Fruit fly (Drosophila melanogaster) whole organism, embryonic: ENCODE results near the gene CG31687.

Experiments used
- ATbp ChIP-seq: fragments of 200-800 bp; sonication (Bioruptor generic); optimal IDR thresholded peaks from 2 replicates; lab custom pipeline; 2017; ENCODE audit warnings: missing biosample characterization, mild to moderate bottlenecking, missing genetic modification characterization, missing genetic modification reagents
- Awh ChIP-seq: fragments of 200-800 bp; sonication (Bioruptor generic); IDR thresholded peaks from 2 replicates; pipeline ENCODE4, ENCODE4 v1.3.6; 2022; ENCODE audit warnings: missing biosample characterization, missing genetic modification characterization
- CG10321 ChIP-seq: fragments of 200-800 bp; sonication (Bioruptor generic); IDR thresholded peaks from 2 replicates; pipeline ENCODE4 v1.3.6; 2022; ENCODE audit warnings: missing biosample characterization, missing genetic modification characterization
- CG11398 ChIP-seq: fragments of 200-800 bp; sonication (Bioruptor generic); optimal IDR thresholded peaks from 2 replicates; lab custom pipeline; 2016; ENCODE audit warnings: missing biosample characterization, missing genetic modification characterization
- CG14860 ChIP-seq: fragments of 200-800 bp; sonication (Bioruptor generic); IDR thresholded peaks from 3 replicates; pipeline ENCODE4 v1.3.6; 2022; ENCODE audit warnings: missing biosample characterization, missing genetic modification characterization; ENCODE audit not compliant: partially characterized antibody
- CG1602 ChIP-seq: fragments of 200-800 bp; sonication (Bioruptor generic); optimal IDR thresholded peaks from 3 replicates; lab custom pipeline; 2016; ENCODE audit warnings: missing biosample characterization, missing genetic modification characterization
- CG1647 ChIP-seq: fragments of 200-800 bp; sonication (Bioruptor generic); optimal IDR thresholded peaks from 3 replicates; lab custom pipeline; 2016; ENCODE audit warnings: missing biosample characterization, missing genetic modification characterization
- CG16813 ChIP-seq: fragments of 200-800 bp; sonication (Bioruptor generic); IDR thresholded peaks from 3 replicates; pipeline ENCODE4 v1.3.6; 2022; ENCODE audit warnings: missing biosample characterization, missing genetic modification characterization; ENCODE audit not compliant: partially characterized antibody
- CG16815 ChIP-seq: fragments of 200-800 bp; sonication (Bioruptor generic); optimal IDR thresholded peaks from 3 replicates; lab custom pipeline; 2017; ENCODE audit warnings: missing biosample characterization, mild to moderate bottlenecking, missing genetic modification characterization
- CG2712 ChIP-seq: fragments of 200-800 bp; optimal IDR thresholded peaks from 3 replicates; lab custom pipeline; 2019; ENCODE audit warnings: missing biosample characterization, mild to moderate bottlenecking, missing genetic modification characterization, moderate library complexity
- CG2875 ChIP-seq: fragments of 200-800 bp; sonication (Bioruptor generic); optimal IDR thresholded peaks from 2 replicates; lab custom pipeline; 2017; ENCODE audit warnings: missing biosample characterization, mild to moderate bottlenecking, missing genetic modification characterization, missing genetic modification reagents
- CG30020 ChIP-seq: fragments of 200-800 bp; optimal IDR thresholded peaks from 2 replicates; lab custom pipeline; 2019; ENCODE audit warnings: missing biosample characterization, mild to moderate bottlenecking, missing genetic modification characterization, moderate library complexity
- CG3726 ChIP-seq: fragments of 200-800 bp; sonication (Bioruptor generic); IDR thresholded peaks from 3 replicates; pipeline ENCODE4, ENCODE4 v1.3.6; 2022; ENCODE audit warnings: missing biosample characterization, missing genetic modification characterization
- CG4404 ChIP-seq: fragments of 200-800 bp; sonication (Bioruptor generic); IDR thresholded peaks from 2 replicates; pipeline ENCODE4 v1.3.6; 2022; ENCODE audit warnings: missing biosample characterization, missing genetic modification characterization
- CG4730 ChIP-seq: fragments of 200-800 bp; sonication (Bioruptor generic); IDR thresholded peaks from 2 replicates; pipeline ENCODE4 v1.3.6; 2022; ENCODE audit warnings: missing biosample characterization, missing genetic modification characterization
- CG6683 ChIP-seq: fragments of 200-800 bp; sonication (Bioruptor generic); optimal IDR thresholded peaks from 2 replicates; lab custom pipeline; 2017; ENCODE audit warnings: missing biosample characterization, mild to moderate bottlenecking, missing genetic modification characterization, missing genetic modification reagents
- CG6765 ChIP-seq: fragments of 200-800 bp; sonication (Bioruptor generic); optimal IDR thresholded peaks from 3 replicates; lab custom pipeline; 2017; ENCODE audit warnings: missing biosample characterization, mild to moderate bottlenecking, missing genetic modification characterization
- CG6854 ChIP-seq: fragments of 200-800 bp; sonication (Bioruptor generic); optimal IDR thresholded peaks from 3 replicates; lab custom pipeline; 2017; ENCODE audit warnings: missing biosample characterization, mild to moderate bottlenecking, missing genetic modification characterization
- CG7357 ChIP-seq: fragments of 200-800 bp; sonication (Bioruptor generic); IDR thresholded peaks from 3 replicates; pipeline ENCODE4 v1.3.6; 2022; ENCODE audit warnings: missing biosample characterization, missing genetic modification characterization
- CG8290 ChIP-seq, 3 experiments: fragments of 200-800 bp; sonication (Bioruptor generic); optimal IDR thresholded peaks; 2 replicates each; lab custom pipeline; 2016 to 2019; ENCODE audit warnings: missing biosample characterization in 3 of 3, missing genetic modification characterization in 3 of 3, mild to moderate bottlenecking in 2 of 3, moderate library complexity in 1 of 3
- Eip74EF ChIP-seq, 2 experiments: fragments of 200-800 bp in 1 of 2; fragments of >200 bp in 1 of 2; sonication (Bioruptor generic) in 1 of 2; optimal IDR thresholded peaks; 2 replicates each; lab custom pipeline; 2017 to 2019; ENCODE audit warnings: missing biosample characterization in 2 of 2, missing genetic modification characterization in 2 of 2, mild to moderate bottlenecking in 1 of 2, moderate library complexity in 1 of 2
- Elba2 ChIP-seq: fragments of 200-800 bp; sonication (Bioruptor generic); optimal IDR thresholded peaks from 3 replicates; lab custom pipeline; 2016; ENCODE audit warnings: missing biosample characterization, missing genetic modification characterization
- Ets65A ChIP-seq: fragments of 200-800 bp; sonication (Bioruptor generic); peaks from one replicate; lab custom pipeline; 2016; ENCODE audit warnings: missing biosample characterization, missing genetic modification characterization
- Fer3 ChIP-seq: fragments of 200-800 bp; sonication (Bioruptor generic); optimal IDR thresholded peaks from 2 replicates; lab custom pipeline; 2018; ENCODE audit warnings: missing biosample characterization, mild to moderate bottlenecking, missing genetic modification characterization, moderate library complexity
- H2.0 ChIP-seq: fragments of 200-800 bp; sonication (Bioruptor generic); IDR thresholded peaks from 2 replicates; pipeline ENCODE4 v1.3.6; 2022; ENCODE audit warnings: missing biosample characterization, missing genetic modification characterization
- Hmx ChIP-seq: fragments of 200-800 bp; sonication (Bioruptor generic); optimal IDR thresholded peaks from 2 replicates; lab custom pipeline; 2016; ENCODE audit warnings: missing biosample characterization, missing genetic modification characterization
- Hr39 ChIP-seq: fragments of >200 bp; optimal IDR thresholded peaks from 2 replicates; lab custom pipeline; 2017
- MTF-1 ChIP-seq: fragments of 200-800 bp; sonication (Bioruptor generic); optimal IDR thresholded peaks from 2 replicates; lab custom pipeline; 2018; ENCODE audit warnings: missing biosample characterization, mild to moderate bottlenecking, missing genetic modification characterization, borderline replicate concordance
- Vsx1 ChIP-seq: fragments of 200-800 bp; sonication (Bioruptor generic); optimal IDR thresholded peaks from 2 replicates; lab custom pipeline; 2017; ENCODE audit warnings: missing biosample characterization, mild to moderate bottlenecking, missing genetic modification characterization, missing genetic modification reagents
- ap ChIP-seq: fragments of 200-800 bp; sonication (Bioruptor generic); IDR thresholded peaks from 2 replicates; pipeline ENCODE4 v1.3.6; 2022; ENCODE audit warnings: missing biosample characterization, missing genetic modification characterization
- ato ChIP-seq: fragments of 200-800 bp; sonication (Bioruptor generic); IDR thresholded peaks from 2 replicates; pipeline ENCODE4 v1.3.6; 2022; ENCODE audit warnings: missing biosample characterization, missing genetic modification characterization; ENCODE audit not compliant: partially characterized antibody
- az2 ChIP-seq: fragments of 200-800 bp; sonication (Bioruptor generic); optimal IDR thresholded peaks from 3 replicates; lab custom pipeline; 2016; ENCODE audit warnings: missing biosample characterization, missing genetic modification characterization
- bab2 ChIP-seq: fragments of 200-800 bp; sonication (Bioruptor generic); optimal IDR thresholded peaks from 2 replicates; lab custom pipeline; 2016; ENCODE audit warnings: missing biosample characterization, missing genetic modification characterization
- bowl ChIP-seq: fragments of 200-800 bp; sonication (Bioruptor generic); IDR thresholded peaks from 2 replicates; pipeline ENCODE4 v1.3.6; 2022; ENCODE audit warnings: missing biosample characterization, missing genetic modification characterization
- cas ChIP-seq: fragments of 200-800 bp; sonication (Bioruptor generic); IDR thresholded peaks from 2 replicates; pipeline ENCODE4 v1.3.6; 2022; ENCODE audit warnings: missing biosample characterization, missing genetic modification characterization
- ci ChIP-seq: fragments of 200-800 bp; sonication (Bioruptor generic); IDR thresholded peaks from 3 replicates; pipeline ENCODE4 v1.3.6; 2022; ENCODE audit warnings: missing biosample characterization, missing genetic modification characterization
- en ChIP-seq: fragments of 200-800 bp; sonication (Bioruptor generic); optimal IDR thresholded peaks from 2 replicates; lab custom pipeline; 2016; ENCODE audit warnings: missing biosample characterization, missing genetic modification characterization
- fd102C ChIP-seq: fragments of 200-800 bp; sonication (Bioruptor generic); optimal IDR thresholded peaks from 2 replicates; lab custom pipeline; 2018; ENCODE audit warnings: missing biosample characterization, mild to moderate bottlenecking, missing genetic modification characterization, moderate library complexity
- gt ChIP-seq: fragments of 200-800 bp; sonication (Bioruptor generic); IDR thresholded peaks from 2 replicates; pipeline ENCODE4 v1.3.6; 2022; ENCODE audit warnings: missing biosample characterization, missing genetic modification characterization
- lmd ChIP-seq: fragments of 200-800 bp; sonication (Bioruptor generic); IDR thresholded peaks from 2 replicates; pipeline ENCODE4 v1.3.6; 2022; ENCODE audit warnings: missing biosample characterization, missing genetic modification characterization
- pfk ChIP-seq: fragments of 200-800 bp; sonication (Bioruptor generic); optimal IDR thresholded peaks from 2 replicates; lab custom pipeline; 2018; ENCODE audit warnings: missing biosample characterization, mild to moderate bottlenecking, missing genetic modification characterization, moderate library complexity
- psq ChIP-seq: fragments of 200-800 bp; sonication (Bioruptor generic); optimal IDR thresholded peaks from 2 replicates; lab custom pipeline; 2017; ENCODE audit warnings: missing biosample characterization, missing genetic modification characterization
- ranshi ChIP-seq: fragments of 200-800 bp; sonication (Bioruptor generic); IDR thresholded peaks from 2 replicates; pipeline ENCODE4 v1.3.6; 2022; ENCODE audit warnings: missing biosample characterization, missing genetic modification characterization
- schlank ChIP-seq: fragments of 200-800 bp; sonication (Bioruptor generic); optimal IDR thresholded peaks from 2 replicates; lab custom pipeline; 2018; ENCODE audit warnings: missing biosample characterization, mild to moderate bottlenecking, missing genetic modification characterization
- seq ChIP-seq: fragments of 200-800 bp; sonication (Bioruptor generic); IDR thresholded peaks from 2 replicates; pipeline ENCODE4 v1.3.6; 2022; ENCODE audit warnings: missing biosample characterization, missing genetic modification characterization
- slp2 ChIP-seq: fragments of 200-800 bp; sonication (Bioruptor generic); optimal IDR thresholded peaks from 2 replicates; lab custom pipeline; 2016; ENCODE audit warnings: missing biosample characterization, missing genetic modification characterization
- stwl ChIP-seq: fragments of 200-800 bp; sonication (Bioruptor generic); optimal IDR thresholded peaks from 3 replicates; lab custom pipeline; 2018; ENCODE audit warnings: missing biosample characterization, mild to moderate bottlenecking, missing genetic modification characterization, moderate library complexity
- trh ChIP-seq: fragments of 200-800 bp; sonication (Bioruptor generic); optimal IDR thresholded peaks from 2 replicates; lab custom pipeline; 2016; ENCODE audit warnings: missing biosample characterization, missing genetic modification characterization
- twi ChIP-seq: fragments of 200-800 bp; optimal IDR thresholded peaks from 2 replicates; lab custom pipeline; 2019; ENCODE audit warnings: missing biosample characterization, mild to moderate bottlenecking, missing genetic modification characterization, moderate library complexity
- unc-4 ChIP-seq: fragments of 200-800 bp; sonication (Bioruptor generic); IDR thresholded peaks from 2 replicates; pipeline ENCODE4 v1.3.6; 2022; ENCODE audit warnings: missing biosample characterization, missing genetic modification characterization; ENCODE audit not compliant: partially characterized antibody
- zfh2 ChIP-seq: fragments of 200-800 bp; sonication (Bioruptor generic); optimal IDR thresholded peaks from 2 replicates; lab custom pipeline; 2016; ENCODE audit warnings: missing biosample characterization, missing genetic modification characterization

CG31687 gene

DNA sequence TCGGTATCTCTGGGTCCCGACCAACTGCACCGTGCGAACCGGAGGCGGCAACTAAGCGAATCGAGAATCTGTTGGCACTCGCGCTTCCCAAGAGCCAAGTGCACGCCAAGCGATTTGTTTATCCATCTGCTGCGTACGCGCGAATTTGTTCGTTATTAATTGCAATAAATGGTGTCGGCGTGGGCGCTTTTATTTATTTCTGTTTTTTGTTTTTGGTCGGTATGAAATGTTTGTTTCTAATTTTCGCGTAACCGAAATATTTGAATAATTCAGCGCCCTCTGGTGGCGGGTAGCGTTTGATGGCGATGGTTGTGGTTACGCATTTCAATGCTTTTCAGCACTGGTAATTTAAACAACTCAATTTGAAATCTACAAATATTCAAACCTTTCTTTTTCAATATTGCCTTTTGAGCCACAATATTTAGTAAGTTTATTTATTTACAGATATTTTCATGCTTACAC, 35.2 kb upstream of the CG31687 start, which contains the start of gene CG10947 (continued):
- TF ChIP-seq CG1602 (GFP tag; lab: Kevin White, UChicago) (peak; percentile 62), pfk (no peak), CG11398 (GFP tag; lab: Kevin White, UChicago) (peak; percentile 33), zfh2 (GFP tag; lab: Kevin White, UChicago) (peak; percentile 48), CG2712 (tag; lab: Kevin White, UChicago) (peak; percentile 47), bab2 (GFP tag; lab: Kevin White, UChicago) (peak; percentile 67), Vsx1 (GFP tag; lab: Kevin White, UChicago) (peak; percentile 63), ci (peak; percentile 90), ato (peak; percentile 39; the same call in 1 of the 2 replicates), CG6765 (GFP tag; lab: Kevin White, UChicago) (peak; percentile 25), fd102C (GFP tag; lab: Kevin White, UChicago) (no peak), bowl (GFP tag; lab: Robert Waterston, UW) (no peak), CG16815 (GFP tag; lab: Kevin White, UChicago) (peak; percentile 27), Hr39 (no peak), CG4730 (GFP tag; lab: Robert Waterston, UW) (no peak), MTF-1 (GFP tag; lab: Kevin White, UChicago) (peak; percentile 50), Ets65A (GFP tag; lab: Kevin White, UChicago) (peak; percentile 91), unc-4 (GFP tag; lab: Robert Waterston, UW) (peak; percentile 62), cas (GFP tag; lab: Robert Waterston, UW) (no peak), CG8290 (GFP tag; optimal IDR thresholded peaks at IDR 0.05; lab: Kevin White, UChicago) (peak; percentile 64), CG8290 (tag; optimal IDR thresholded peaks at IDR 0.05; lab: Kevin White, UChicago) (peak in 1 of 2 experiments; percentile 69), gt (GFP tag; lab: Robert Waterston, UW) (no peak), az2 (peak; percentile 76), Awh (no peak), CG3726 (GFP tag; lab: Robert Waterston, UW) (no peak), Eip74EF (GFP tag; optimal IDR thresholded peaks at IDR 0.05; lab: Kevin White, UChicago) (no peak), lmd (peak; percentile 66), CG2875 (GFP tag; lab: Kevin White, UChicago) (peak; percentile 65), CG30020 (tag; lab: Kevin White, UChicago) (no peak), CG1647 (GFP tag; lab: Kevin White, UChicago) (peak; percentile 64), twi (tag; lab: Kevin White, UChicago) (no peak), seq (GFP tag; lab: Robert Waterston, UW) (peak; percentile 66), slp2 (GFP tag; lab: Kevin White, UChicago) (peak; percentile 68), CG16813 (GFP tag; lab: Robert Waterston, UW) (peak; percentile 61), ap (GFP tag; lab: Robert Waterston, UW) (no peak), ATbp (peak; percentile 36), CG7357 (GFP tag; lab: Robert Waterston, UW) (no peak), stwl (peak; percentile 87), schlank (no peak), CG14860 (GFP tag; lab: Robert Waterston, UW) (no peak), CG6854 (GFP tag; lab: Kevin White, UChicago) (peak; percentile 29), trh (peak; percentile 35), H2.0 (peak; percentile 73), CG4404 (no peak), CG6683 (GFP tag; lab: Kevin White, UChicago) (no peak), Hmx (GFP tag; lab: Kevin White, UChicago) (no peak), Fer3 (tag; lab: Kevin White, UChicago) (peak; percentile 46), en (GFP tag; lab: Kevin White, UChicago) (peak; percentile 72), psq (GFP tag; lab: Kevin White, UChicago) (peak; percentile 11), CG10321 (no peak), ranshi (peak; percentile 71), Elba2 (GFP tag; lab: Kevin White, UChicago) (no peak)
